Fruit fly (Drosophila melanogaster) whole organism: ENCODE results near the gene spn-B.

Experiments used
- CG8478 ChIP-seq: fragments of >200 bp; optimal IDR thresholded peaks from 2 replicates; lab custom pipeline; 2018; ENCODE audit warnings: inconsistent platforms
- Dll ChIP-seq: fragments of >200 bp; optimal IDR thresholded peaks from 2 replicates; lab custom pipeline; 2017
- EcR ChIP-seq, 2 experiments: fragments of >200 bp; optimal IDR thresholded peaks; 2 replicates each; lab custom pipeline; 2017; ENCODE audit warnings: missing biosample characterization in 2 of 2, missing genetic modification characterization in 2 of 2, missing genetic modification reagents in 2 of 2
- pan ChIP-seq: fragments of >200 bp; optimal IDR thresholded peaks from 2 replicates; lab custom pipeline; 2017
- psq ChIP-seq: fragments of >200 bp; optimal IDR thresholded peaks from 2 replicates; lab custom pipeline; 2017
- usp ChIP-seq: fragments of >200 bp; optimal IDR thresholded peaks from 2 replicates; lab custom pipeline; 2017; ENCODE audit warnings: missing biosample characterization, missing genetic modification characterization, mixed read lengths

DNA sequence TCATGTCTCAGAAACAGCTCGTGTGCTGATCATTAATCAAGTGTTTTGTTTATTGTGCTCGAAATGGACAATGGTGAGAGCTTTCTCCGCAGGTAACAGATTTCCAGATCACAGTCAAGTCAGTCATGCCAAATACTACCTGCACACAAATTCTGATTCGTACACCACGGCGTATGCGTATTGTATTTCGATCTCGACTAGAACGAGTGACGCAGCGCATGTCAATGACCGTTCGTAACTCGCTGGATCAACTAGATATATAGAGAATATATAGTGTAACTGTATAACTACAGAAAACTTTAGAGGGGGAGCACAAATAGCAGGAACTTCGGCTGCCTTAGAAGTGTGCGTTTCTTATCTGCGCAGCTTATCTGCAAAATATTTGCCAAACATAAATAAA lies 31.2 kb upstream of the spn-B start:
- TF ChIP-seq EcR (GFP tag; optimal IDR thresholded peaks at IDR 0.05; lab: Kevin White, UChicago) = no peak
- TF ChIP-seq usp (GFP tag; lab: Kevin White, UChicago) = no peak
- TF ChIP-seq CG8478 (lab: Kevin White, UChicago) = no peak
- TF ChIP-seq psq = no peak
- TF ChIP-seq Dll (lab: Kevin White, UChicago) = no peak
- TF ChIP-seq pan (lab: Kevin White, UChicago) = no peak
